Worm (Caenorhabditis elegans) whole organism, L4 larva: ENCODE measurements around the gene fipr-2.

Source experiments
- F37D6.2 ChIP-seq: sonication (generic microtip); optimal IDR thresholded peaks from 2 replicates; lab custom pipeline; 2016; ENCODE audit warnings: mild to moderate bottlenecking, missing genetic modification characterization, missing compliant biosample characterization
- F49E8.2 ChIP-seq: sonication (generic microtip); optimal IDR thresholded peaks from 2 replicates; lab custom pipeline; 2016; ENCODE audit warnings: missing compliant biosample characterization, mild to moderate bottlenecking, missing genetic modification characterization, borderline replicate concordance
- R02D3.7 ChIP-seq: fragments of 150-350 bp; sonication (generic microtip); optimal IDR thresholded peaks from 3 replicates; lab custom pipeline; 2014; ENCODE audit warnings: missing biosample characterization, missing genetic modification characterization
- T20F7.1 ChIP-seq: fragments of 200-800 bp; sonication (Bioruptor generic); optimal IDR thresholded peaks from 2 replicates; lab custom pipeline; 2018; ENCODE audit warnings: mild to moderate bottlenecking, missing genetic modification characterization, missing compliant biosample characterization
- Y105C5A.15 ChIP-seq: fragments of 200-800 bp; sonication (Bioruptor generic); IDR thresholded peaks from 2 replicates; pipeline ENCODE4 v1.3.6; 2022; ENCODE audit warnings: missing genetic modification characterization, missing compliant biosample characterization
- ZK546.5 ChIP-seq, 2 experiments: sonication (generic microtip); optimal IDR thresholded peaks; 2 replicates each; lab custom pipeline; 2017; ENCODE audit warnings: missing biosample characterization in 2 of 2, missing genetic modification characterization in 2 of 2
- ama-1 ChIP-seq: fragments of 150-350 bp; optimal IDR thresholded peaks from 2 replicates; lab custom pipeline; 2014; ENCODE audit warnings: inconsistent platforms, mixed read lengths
- attf-4 ChIP-seq: sonication (generic microtip); optimal IDR thresholded peaks from 3 replicates; lab custom pipeline; 2017; ENCODE audit warnings: missing biosample characterization, missing genetic modification characterization
- daf-12 ChIP-seq: fragments of 150-350 bp; optimal IDR thresholded peaks from 2 replicates; lab custom pipeline; 2014; ENCODE audit warnings: missing biosample characterization, missing genetic modification reagents, missing genetic modification characterization
- dmd-6 ChIP-seq: fragments of 200-800 bp; sonication (Bioruptor generic); IDR thresholded peaks from 2 replicates; pipeline ENCODE4 v1.3.6; 2022; ENCODE audit warnings: missing genetic modification reagents, missing genetic modification characterization, missing compliant biosample characterization
- dmd-8 ChIP-seq: fragments of 200-800 bp; sonication (Bioruptor generic); IDR thresholded peaks from 2 replicates; pipeline ENCODE4 v1.3.6; 2022; ENCODE audit warnings: missing genetic modification characterization, missing compliant biosample characterization
- duxl-1 ChIP-seq: sonication (generic microtip); optimal IDR thresholded peaks from 2 replicates; lab custom pipeline; 2016; ENCODE audit warnings: mild to moderate bottlenecking, missing genetic modification characterization, moderate library complexity, missing compliant biosample characterization; ENCODE audit not compliant: poor library complexity
- dve-1 ChIP-seq: sonication (generic microtip); optimal IDR thresholded peaks from 2 replicates; lab custom pipeline; 2017; ENCODE audit warnings: antibody characterized with exemption, mild to moderate bottlenecking, missing genetic modification characterization, missing compliant biosample characterization; ENCODE audit not compliant: insufficient read depth
- egl-43 ChIP-seq: fragments of 200-800 bp; sonication (Bioruptor generic); IDR thresholded peaks from 2 replicates; pipeline ENCODE4 v1.3.6; 2022; ENCODE audit warnings: missing genetic modification reagents, missing genetic modification characterization, missing compliant biosample characterization
- hif-1 ChIP-seq, 2 experiments: sonication (generic microtip); optimal IDR thresholded peaks; 2 replicates each; lab custom pipeline; 2016 to 2017; ENCODE audit warnings: missing compliant biosample characterization in 2 of 2, missing genetic modification characterization in 2 of 2, missing genetic modification reagents in 2 of 2, missing genotype in 2 of 2, mild to moderate bottlenecking in 1 of 2
- hlh-11 ChIP-seq: fragments of 200-800 bp; sonication (Bioruptor generic); optimal IDR thresholded peaks from 2 replicates; lab custom pipeline; 2018; ENCODE audit warnings: mild to moderate bottlenecking, missing genetic modification characterization, missing compliant biosample characterization
- lim-7 ChIP-seq: fragments of 200-800 bp; sonication (Bioruptor generic); IDR thresholded peaks from 2 replicates; pipeline ENCODE4 v1.3.6; 2022; ENCODE audit warnings: missing genetic modification characterization, missing compliant biosample characterization
- lin-1 ChIP-seq: fragments of 200-800 bp; sonication (Bioruptor generic); IDR thresholded peaks from 2 replicates; pipeline ENCODE4 v1.3.6; 2022; ENCODE audit warnings: missing genetic modification reagents, missing genetic modification characterization, missing compliant biosample characterization
- lir-3 ChIP-seq: sonication (generic microtip); optimal IDR thresholded peaks from 2 replicates; lab custom pipeline; 2016; ENCODE audit warnings: mild to moderate bottlenecking, missing genetic modification characterization, missing compliant biosample characterization
- madf-9 ChIP-seq: fragments of 200-800 bp; sonication (Bioruptor generic); conservative IDR thresholded peaks from 2 replicates; pipeline ENCODE4 v1.3.6; 2022; ENCODE audit warnings: missing genetic modification reagents, missing genetic modification characterization, missing compliant biosample characterization
- mdl-1 ChIP-seq, 2 experiments: fragments of 150-350 bp in 1 of 2; sonication (generic microtip) in 1 of 2; optimal IDR thresholded peaks; 2 replicates each; lab custom pipeline; 2014 to 2017; ENCODE audit warnings: missing biosample characterization in 2 of 2, missing genetic modification characterization in 2 of 2
- mes-2 ChIP-seq: sonication (generic microtip); optimal IDR thresholded peaks from 2 replicates; lab custom pipeline; 2016; ENCODE audit warnings: missing genotype, mild to moderate bottlenecking, missing genetic modification characterization, missing compliant biosample characterization; ENCODE audit not compliant: poor library complexity, severe bottlenecking
- mxl-3 ChIP-seq: fragments of 200-800 bp; sonication (Bioruptor generic); optimal IDR thresholded peaks from 2 replicates; lab custom pipeline; 2018; ENCODE audit warnings: mild to moderate bottlenecking, missing genetic modification characterization, missing compliant biosample characterization
- nhr-28 ChIP-seq: fragments of 150-350 bp; optimal IDR thresholded peaks from 2 replicates; lab custom pipeline; 2014; ENCODE audit warnings: missing biosample characterization, missing genetic modification characterization
- nhr-48 ChIP-seq: sonication (generic microtip); optimal IDR thresholded peaks from 2 replicates; lab custom pipeline; 2016; ENCODE audit warnings: mild to moderate bottlenecking, missing genetic modification characterization, missing compliant biosample characterization
- nhr-76 ChIP-seq: fragments of 150-350 bp; optimal IDR thresholded peaks from 2 replicates; lab custom pipeline; 2014; ENCODE audit warnings: missing biosample characterization, missing genetic modification characterization
- set-16 ChIP-seq: fragments of 200-800 bp; sonication (Bioruptor generic); IDR thresholded peaks from 2 replicates; pipeline ENCODE4 v1.3.6; 2022; ENCODE audit warnings: missing genetic modification reagents, missing genetic modification characterization, missing compliant biosample characterization
- snpc-4 ChIP-seq: fragments of 150-350 bp; optimal IDR thresholded peaks from 2 replicates; lab custom pipeline; 2014; ENCODE audit warnings: missing biosample characterization, missing genetic modification characterization
- tag-97 ChIP-seq: fragments of 200-800 bp; sonication (Bioruptor generic); IDR thresholded peaks from 2 replicates; pipeline ENCODE4 v1.3.6; 2022; ENCODE audit warnings: missing genetic modification characterization, missing compliant biosample characterization
- tra-1 ChIP-seq: fragments of 200-800 bp; sonication (Bioruptor generic); IDR thresholded peaks from 2 replicates; pipeline ENCODE4 v1.3.6; 2022; ENCODE audit warnings: missing genetic modification reagents, missing genetic modification characterization, missing compliant biosample characterization
- unc-39 ChIP-seq: sonication (generic microtip); optimal IDR thresholded peaks from 2 replicates; lab custom pipeline; 2017; ENCODE audit warnings: missing biosample characterization, missing genetic modification characterization
- unc-62 ChIP-seq, 3 experiments: fragments of 150-350 bp in 1 of 3; sonication (generic microtip); optimal IDR thresholded peaks in 2 of 3; peaks in 1 of 3; 1 replicate in 1 of 3; 2 replicates in 2 of 3; lab custom pipeline; 2014 to 2017; ENCODE audit warnings: missing biosample characterization in 3 of 3, missing genetic modification characterization in 3 of 3, missing genetic modification reagents in 3 of 3, missing genotype in 1 of 3
- vab-7 ChIP-seq: fragments of 200-800 bp; sonication (Bioruptor generic); IDR thresholded peaks from 2 replicates; pipeline ENCODE4 v1.3.6; 2022; ENCODE audit warnings: missing genetic modification reagents, missing genetic modification characterization, missing compliant biosample characterization
- ztf-7 ChIP-seq: fragments of 150-350 bp; optimal IDR thresholded peaks from 2 replicates; lab custom pipeline; 2014; ENCODE audit warnings: missing biosample characterization, missing genetic modification characterization

Gene fipr-2

ce11 chrV:12401383-12401782 is 36.2 kb downstream of the fipr-2 start, which contains the start of gene K01D12.7:
Gene K01D12.7 (minus strand): TSS chrV:12401483.
- no peak for TF ChIP-seq madf-9 (GFP tag; lab: Robert Waterston, UW)
- TF ChIP-seq daf-12 (tag; lab: Kevin White, UChicago), result no peak
- TF ChIP-seq dve-1 (tag; lab: Kevin White, UChicago), result no peak
- no peak for TF ChIP-seq lin-1 (GFP tag; lab: Robert Waterston, UW)
- no peak for TF ChIP-seq lir-3 (tag; lab: Kevin White, UChicago)
- no peak for TF ChIP-seq mxl-3 (GFP tag; lab: Kevin White, UChicago)
- TF ChIP-seq R02D3.7 (tag; lab: Kevin White, UChicago), result no peak
- no peak for TF ChIP-seq ama-1 (lab: Kevin White, UChicago)
- no peak for TF ChIP-seq duxl-1
- TF ChIP-seq dmd-6 (GFP tag; lab: Robert Waterston, UW), result no peak
- TF ChIP-seq tag-97 (GFP tag; lab: Robert Waterston, UW), result no peak
- TF ChIP-seq nhr-28 (tag; lab: Kevin White, UChicago), result no peak
- no peak for TF ChIP-seq F49E8.2 (tag; lab: Kevin White, UChicago)
- no peak for TF ChIP-seq ztf-7
- TF ChIP-seq ZK546.5 (tag; optimal IDR thresholded peaks at IDR 0.05; lab: Kevin White, UChicago), result no peak
- TF ChIP-seq hif-1 (tag; optimal IDR thresholded peaks at IDR 0.05; lab: Kevin White, UChicago), result no peak
- no peak for TF ChIP-seq mdl-1 (tag; optimal IDR thresholded peaks at IDR 0.05; lab: Kevin White, UChicago)
- TF ChIP-seq nhr-48 (tag; lab: Kevin White, UChicago), result no peak
- TF ChIP-seq snpc-4 (tag; lab: Kevin White, UChicago), result no peak

DNA sequence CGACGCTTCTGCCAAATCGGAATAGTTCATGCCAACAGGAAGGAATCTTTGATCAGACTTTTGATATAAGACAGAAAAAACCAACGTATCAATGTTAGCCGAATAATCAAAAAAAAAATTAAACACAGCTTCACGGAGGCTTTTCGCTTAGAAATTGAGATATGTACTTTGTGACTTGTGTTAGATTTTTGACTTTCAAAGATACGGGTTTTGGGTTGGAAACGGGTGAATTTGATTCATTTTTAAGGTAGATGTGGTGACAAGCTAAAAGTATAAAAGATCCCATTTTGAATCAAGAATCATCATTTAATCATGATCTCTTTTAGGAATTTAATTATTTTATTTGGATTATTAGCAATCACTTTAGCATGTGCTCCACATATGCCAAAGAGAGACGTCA is 37.2 kb downstream of the fipr-2 start, which contains the start of gene K01D12.8:
Gene K01D12.8, plus strand, starts transcription at position 301 of the 400 bp plus-strand sequence.
- TF ChIP-seq egl-43 (GFP tag; lab: Robert Waterston, UW), result no peak
- no peak for TF ChIP-seq attf-4
- TF ChIP-seq unc-62 (GFP tag; optimal IDR thresholded peaks at IDR 0.05 in 1 of 2; lab: Kevin White, UChicago), result peak in 1 of 2 experiments; percentile 32
- TF ChIP-seq unc-62 (tag; optimal IDR thresholded peaks at IDR 0.05; lab: Kevin White, UChicago), result no peak

DNA sequence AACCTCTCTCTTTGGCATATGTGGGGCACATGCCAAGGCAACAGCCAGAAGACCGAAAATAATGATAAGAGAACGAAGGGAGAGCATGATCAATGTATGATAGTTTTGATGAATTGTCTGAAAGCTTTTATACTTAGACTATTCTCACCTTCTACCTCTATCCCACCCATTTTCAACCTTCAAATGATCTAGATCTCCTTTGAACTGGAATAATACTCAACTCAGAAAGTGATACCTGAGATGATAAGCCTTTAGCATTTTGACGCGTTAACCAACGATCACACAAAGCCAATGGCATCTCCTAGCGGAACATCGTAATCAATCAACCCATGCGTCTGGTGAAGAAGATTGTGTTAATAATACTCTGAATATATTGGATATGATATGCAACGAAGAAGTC is 39.4 kb downstream of the fipr-2 start, which contains the start of gene K01D12.9:
Gene K01D12.9, minus strand, starts transcription at position 101 of the 400 bp plus-strand sequence.
- TF ChIP-seq T20F7.1 (GFP tag; lab: Kevin White, UChicago) (no peak), nhr-48 (tag; lab: Kevin White, UChicago) (peak; percentile 2), vab-7 (no peak), nhr-76 (tag; lab: Kevin White, UChicago) (no peak)

- TF ChIP-seq ZK546.5 (tag; optimal IDR thresholded peaks at IDR 0.05; lab: Kevin White, UChicago) (no peak), nhr-48 (tag; lab: Kevin White, UChicago) (no peak), hlh-11 (tag; lab: Kevin White, UChicago) (no peak), ztf-7 (no peak), F37D6.2 (tag; lab: Kevin White, UChicago) (no peak), unc-39 (tag; lab: Kevin White, UChicago) (no peak), lim-7 (GFP tag; lab: Robert Waterston, UW) (no peak), mxl-3 (GFP tag; lab: Kevin White, UChicago) (no peak), tra-1 (no peak), mes-2 (tag; lab: Kevin White, UChicago) (no peak)
Observed at ce11 chrV:12405929-12406328, 40.8 kb downstream of the fipr-2 start, which contains the start of gene K01D12.10. Gene K01D12.10 (plus strand): TSS chrV:12406229.

DNA sequence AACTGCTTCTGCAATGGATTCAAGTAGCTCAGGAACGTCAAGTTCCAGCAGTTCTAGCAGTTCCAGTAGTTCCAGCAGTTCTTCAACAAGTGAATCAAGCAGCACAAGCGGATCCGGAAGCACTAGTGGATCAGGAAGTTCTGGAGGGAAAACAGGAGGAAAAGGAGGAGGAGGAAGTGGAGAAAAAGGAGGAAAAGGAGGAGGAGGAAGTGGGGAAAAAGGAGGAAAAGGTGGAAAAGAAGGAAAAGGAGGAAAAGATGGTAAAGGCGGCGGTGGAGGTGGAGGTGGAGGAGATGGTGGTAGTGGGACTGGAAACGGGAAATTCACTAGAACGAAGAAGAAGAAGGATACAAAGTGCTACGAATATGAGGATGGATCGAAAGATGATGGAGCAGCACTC is 41.4 kb downstream of the fipr-2 start:
- TF ChIP-seq Y105C5A.15 (GFP tag; lab: Robert Waterston, UW), result 0 out of 2 replicates have a peak, but pooled peaks have one; percentile 36
- TF ChIP-seq dmd-8 (GFP tag; lab: Robert Waterston, UW), result no peak
- peak; percentile 78; the same call in 1 of the 2 replicates for TF ChIP-seq set-16 (GFP tag; lab: Robert Waterston, UW)
- TF ChIP-seq attf-4, result no peak
- peak in 1 of 2 experiments; percentile 82 for TF ChIP-seq unc-62 (GFP tag; optimal IDR thresholded peaks at IDR 0.05 in 1 of 2; lab: Kevin White, UChicago)
- TF ChIP-seq unc-62 (tag; optimal IDR thresholded peaks at IDR 0.05; lab: Kevin White, UChicago), result no peak
